Worm (Caenorhabditis elegans) whole organism, early embryonic: ENCODE results near the gene F44D12.8.

Experiments used
- B0310.2 ChIP-seq: sonication (generic microtip); optimal IDR thresholded peaks from 2 replicates; lab custom pipeline; 2016; ENCODE audit warnings: mild to moderate bottlenecking, missing genetic modification characterization, missing compliant biosample characterization
- F13C5.2 ChIP-seq: sonication (generic microtip); optimal IDR thresholded peaks from 2 replicates; lab custom pipeline; 2017; ENCODE audit warnings: mild to moderate bottlenecking, missing genetic modification characterization, inconsistent platforms, missing compliant biosample characterization
- aly-1 ChIP-seq: sonication (generic microtip); optimal IDR thresholded peaks from 2 replicates; lab custom pipeline; 2016; ENCODE audit warnings: missing genetic modification characterization, missing compliant biosample characterization
- ama-1 ChIP-seq: fragments of 150-350 bp; optimal IDR thresholded peaks from 2 replicates; lab custom pipeline; 2014
- ceh-13 ChIP-seq: fragments of 200-800 bp; sonication (Bioruptor generic); optimal IDR thresholded peaks from 2 replicates; lab custom pipeline; 2018; ENCODE audit warnings: mild to moderate bottlenecking, missing genetic modification characterization, missing compliant biosample characterization
- ceh-36 ChIP-seq: sonication (generic microtip); optimal IDR thresholded peaks from 2 replicates; lab custom pipeline; 2016; ENCODE audit warnings: missing genetic modification characterization, inconsistent platforms, missing compliant biosample characterization
- ets-7 ChIP-seq: sonication (generic microtip); optimal IDR thresholded peaks from 2 replicates; lab custom pipeline; 2016; ENCODE audit warnings: missing genotype, missing genetic modification characterization, missing compliant biosample characterization
- flt-1 ChIP-seq: fragments of 200-800 bp; sonication (Bioruptor generic); IDR thresholded peaks from 2 replicates; pipeline ENCODE4 v1.3.6; 2022; ENCODE audit warnings: missing genetic modification characterization, missing compliant biosample characterization
- hmbx-1 ChIP-seq: sonication (generic microtip); optimal IDR thresholded peaks from 2 replicates; lab custom pipeline; 2016; ENCODE audit warnings: mild to moderate bottlenecking, missing genetic modification characterization, missing compliant biosample characterization
- hmg-4 ChIP-seq: fragments of 200-800 bp; sonication (Bioruptor generic); optimal IDR thresholded peaks from 2 replicates; lab custom pipeline; 2018; ENCODE audit warnings: mild to moderate bottlenecking, missing genetic modification characterization, missing compliant biosample characterization
- hnd-1 ChIP-seq: sonication (generic microtip); optimal IDR thresholded peaks from 2 replicates; lab custom pipeline; 2016; ENCODE audit warnings: missing genetic modification characterization, missing compliant biosample characterization
- pes-1 ChIP-seq: fragments of 200-800 bp; sonication (Bioruptor generic); IDR thresholded peaks from 2 replicates; pipeline ENCODE4 v1.3.6; 2022; ENCODE audit warnings: missing genetic modification reagents, missing genetic modification characterization, missing compliant biosample characterization
- scrt-1 ChIP-seq: fragments of 200-800 bp; sonication (Bioruptor generic); IDR thresholded peaks from 2 replicates; pipeline ENCODE4 v1.3.6; 2022; ENCODE audit warnings: missing genetic modification characterization, missing compliant biosample characterization
- sea-1 ChIP-seq: fragments of 200-800 bp; sonication (Bioruptor generic); conservative IDR thresholded peaks from 2 replicates; pipeline ENCODE4 v1.3.6; 2022; ENCODE audit warnings: missing genetic modification characterization, missing compliant biosample characterization
- tbx-11 ChIP-seq: fragments of 200-800 bp; sonication (Bioruptor generic); IDR thresholded peaks from 2 replicates; pipeline ENCODE4 v1.3.6; 2022; ENCODE audit warnings: missing genetic modification characterization, missing compliant biosample characterization
- tbx-37 ChIP-seq: fragments of 200-800 bp; sonication (Bioruptor generic); conservative IDR thresholded peaks from 2 replicates; pipeline ENCODE4 v1.3.6; 2022; ENCODE audit warnings: missing genetic modification reagents, missing genetic modification characterization, missing compliant biosample characterization
- tra-4 ChIP-seq: sonication (generic microtip); optimal IDR thresholded peaks from 2 replicates; lab custom pipeline; 2017; ENCODE audit warnings: missing genetic modification characterization, missing compliant biosample characterization

F44D12.8 gene

DNA sequence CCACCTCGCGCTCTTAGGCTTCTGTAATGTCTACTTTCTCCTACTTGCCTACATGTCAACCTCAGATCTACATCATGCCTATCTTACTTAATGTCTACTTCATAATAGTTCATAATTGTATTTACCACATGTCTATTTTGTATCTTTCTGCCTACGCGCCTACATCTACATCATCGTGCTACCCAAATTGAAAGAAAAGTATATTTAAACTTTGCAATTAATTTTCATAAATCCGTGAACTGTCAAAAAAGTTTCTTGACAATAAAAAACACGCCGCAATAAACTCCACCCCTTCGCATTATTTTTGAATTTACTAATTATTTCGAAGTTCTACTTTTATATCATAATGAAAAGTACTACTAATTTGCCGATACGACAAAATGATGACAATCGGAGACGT is at the start of gene F44D12.8:
Gene F44D12.8 (plus strand): TSS at position 301 of the 400 bp plus-strand sequence.
- TF ChIP-seq hmg-4 (GFP tag; lab: Kevin White, UChicago) = no peak
- no peak for TF ChIP-seq ama-1
- no peak for TF ChIP-seq tbx-11 (GFP tag; lab: Robert Waterston, UW)
- no peak for TF ChIP-seq tbx-37 (GFP tag; lab: Robert Waterston, UW)
- TF ChIP-seq ceh-36 (tag; lab: Kevin White, UChicago) = no peak

DNA sequence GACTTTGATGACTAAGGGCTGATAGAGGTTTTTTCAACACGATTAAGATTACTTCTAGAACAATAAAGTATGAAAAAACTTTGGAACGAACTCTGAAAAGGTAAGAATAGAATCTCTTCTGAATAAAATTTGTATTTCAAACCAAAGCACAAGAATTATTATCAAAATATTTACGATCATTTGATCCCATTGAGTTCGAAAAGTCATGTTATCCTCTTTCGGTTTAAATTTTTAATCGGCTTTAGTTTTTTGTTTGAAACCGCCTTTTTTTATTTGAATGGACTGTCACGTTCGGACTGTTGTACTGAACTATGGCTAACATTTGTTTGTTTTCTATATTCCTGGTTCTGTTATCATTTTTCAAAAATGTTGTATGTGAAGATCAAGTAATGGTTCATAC is 48.7 kb upstream of the F44D12.8 start, which contains the start of gene C47E12.9:
Gene C47E12.9 (plus strand): TSS at position 301 of the 400 bp plus-strand sequence.
- TF ChIP-seq hnd-1 (tag; lab: Kevin White, UChicago) (no peak), tra-4 (tag; lab: Kevin White, UChicago) (no peak), ceh-13 (GFP tag; lab: Kevin White, UChicago) (no peak), ets-7 (tag; lab: Kevin White, UChicago) (no peak), hmbx-1 (tag; lab: Kevin White, UChicago) (no peak), tbx-37 (GFP tag; lab: Robert Waterston, UW) (no peak), sea-1 (GFP tag; lab: Robert Waterston, UW) (no peak), scrt-1 (no peak), ama-1 (no peak), hmg-4 (GFP tag; lab: Kevin White, UChicago) (no peak), B0310.2 (no peak), ceh-36 (tag; lab: Kevin White, UChicago) (no peak), flt-1 (GFP tag; lab: Robert Waterston, UW) (no peak), aly-1 (tag; lab: Kevin White, UChicago) (no peak), tbx-11 (GFP tag; lab: Robert Waterston, UW) (no peak), F13C5.2 (tag; lab: Kevin White, UChicago) (no peak), pes-1 (GFP tag; lab: Robert Waterston, UW) (no peak)

DNA sequence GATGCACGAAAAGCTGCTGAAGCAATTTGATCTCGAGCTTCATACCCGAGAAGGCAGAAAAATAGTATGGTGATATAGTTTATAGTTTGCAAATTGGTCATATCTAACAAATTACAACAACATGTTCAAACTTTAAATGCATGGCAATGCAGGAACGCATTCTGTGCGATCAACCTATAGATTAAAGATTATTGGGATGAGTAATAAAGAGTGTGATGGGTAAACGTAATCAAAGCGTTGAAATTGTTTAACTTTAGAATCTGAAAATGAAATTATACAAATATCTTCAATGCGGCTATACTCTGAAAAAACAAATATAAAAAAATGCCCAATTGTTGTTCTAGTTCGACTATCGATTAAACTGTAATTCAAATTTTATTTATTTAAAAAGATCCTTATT is 46.8 kb upstream of the F44D12.8 start, which contains the start of gene C47E12.14:
Gene C47E12.14 (minus strand): TSS at position 101 of the 400 bp plus-strand sequence.
- no peak for TF ChIP-seq scrt-1
- TF ChIP-seq hmg-4 (GFP tag; lab: Kevin White, UChicago) = no peak
- TF ChIP-seq ceh-36 (tag; lab: Kevin White, UChicago) = no peak
- TF ChIP-seq sea-1 (GFP tag; lab: Robert Waterston, UW) = no peak
- TF ChIP-seq hmbx-1 (tag; lab: Kevin White, UChicago) = no peak
- no peak for TF ChIP-seq ets-7 (tag; lab: Kevin White, UChicago)
- no peak for TF ChIP-seq B0310.2

DNA sequence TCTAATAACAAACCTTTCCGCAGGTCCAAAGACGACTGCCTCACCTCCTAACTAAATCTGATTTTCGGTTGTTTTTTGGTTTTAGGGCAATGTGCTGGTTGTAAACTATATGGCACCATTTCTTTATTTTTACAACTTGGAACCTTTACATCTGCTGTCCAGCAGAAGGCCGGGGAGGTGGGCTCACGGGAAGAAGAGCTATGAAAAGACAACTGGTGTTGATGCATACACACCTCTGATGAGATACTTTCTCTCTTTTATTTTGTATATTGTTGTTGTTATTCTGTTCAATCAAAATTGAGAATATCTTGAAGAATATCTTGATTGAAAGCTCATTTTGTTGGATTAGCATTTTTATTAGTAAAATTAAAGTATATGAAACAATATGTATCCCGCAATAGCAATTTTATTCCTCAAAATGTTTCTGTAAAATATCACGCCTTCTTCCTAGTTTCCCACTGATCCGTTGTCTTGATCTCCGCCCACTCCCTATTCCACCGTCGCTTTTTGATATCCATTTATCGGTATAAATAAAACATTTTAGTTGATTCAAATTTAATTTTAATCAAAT is 45.4 kb upstream of the F44D12.8 start, which contains the start of gene dhp-2:
Gene dhp-2 (plus strand): TSS at position 521 of the 571 bp plus-strand sequence.
- TF ChIP-seq ama-1 = no peak
- TF ChIP-seq scrt-1 = no peak
- no peak for TF ChIP-seq sea-1 (GFP tag; lab: Robert Waterston, UW)
- no peak for TF ChIP-seq tra-4 (tag; lab: Kevin White, UChicago)
- TF ChIP-seq pes-1 (GFP tag; lab: Robert Waterston, UW) = no peak

DNA sequence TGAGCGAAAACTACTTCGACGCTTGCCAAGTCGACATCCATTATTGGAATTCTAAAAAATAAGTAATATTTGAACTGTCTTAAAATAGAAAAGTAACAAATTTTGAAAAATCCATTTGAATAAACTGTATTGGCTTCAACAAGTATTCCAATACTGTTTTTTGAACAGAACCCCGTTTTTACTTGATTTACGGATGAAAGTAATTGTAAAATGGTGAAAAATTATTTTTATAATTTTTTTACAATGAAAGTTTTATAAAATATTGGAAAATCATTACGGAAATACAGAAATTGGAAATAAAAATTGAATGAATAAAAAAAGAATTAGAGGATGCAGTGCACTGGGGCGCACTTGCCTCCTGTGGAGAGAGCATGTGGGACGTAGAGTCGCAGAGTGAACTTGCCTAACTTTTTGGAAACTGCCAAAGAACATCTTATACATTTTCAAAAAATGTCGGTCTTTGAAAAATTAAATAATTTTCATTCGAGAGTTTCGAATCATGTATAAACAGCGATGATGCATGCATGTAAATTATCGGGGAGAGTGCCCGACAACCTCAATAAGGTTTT is 40.8 kb upstream of the F44D12.8 start, which contains the start of gene rrp-1:
Gene rrp-1 (minus strand): TSS at position 51 of the 569 bp plus-strand sequence.
- no peak for TF ChIP-seq ama-1
- no peak for TF ChIP-seq aly-1 (tag; lab: Kevin White, UChicago)
- TF ChIP-seq ceh-36 (tag; lab: Kevin White, UChicago) = no peak
- TF ChIP-seq hmg-4 (GFP tag; lab: Kevin White, UChicago) = no peak
- TF ChIP-seq sea-1 (GFP tag; lab: Robert Waterston, UW) = no peak

DNA sequence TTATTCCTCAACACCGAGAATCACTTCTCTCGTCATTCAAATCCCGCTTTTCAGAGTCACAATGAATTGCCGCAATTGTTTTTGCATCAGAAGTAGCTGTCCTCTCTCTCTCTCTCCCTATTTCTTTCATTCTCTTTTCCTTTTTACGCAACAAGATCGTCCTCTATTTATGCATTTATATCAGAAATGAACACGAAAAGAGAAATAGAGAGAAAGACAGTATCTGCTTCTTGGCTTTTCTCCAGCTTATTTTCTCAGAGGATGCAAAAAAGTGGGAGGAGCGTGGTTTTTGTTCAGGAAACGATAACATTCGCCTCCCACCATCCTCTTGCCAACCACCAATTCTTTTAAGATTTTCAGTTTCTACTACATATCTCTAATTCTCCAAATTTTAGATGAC is 40.2 kb upstream of the F44D12.8 start, which contains the start of gene mam-2:
Gene mam-2 (plus strand): TSS at position 301 of the 400 bp plus-strand sequence.
- TF ChIP-seq tbx-37 (GFP tag; lab: Robert Waterston, UW) = no peak
- no peak for TF ChIP-seq aly-1 (tag; lab: Kevin White, UChicago)
- TF ChIP-seq ceh-13 (GFP tag; lab: Kevin White, UChicago) = no peak
- TF ChIP-seq scrt-1 = no peak
- TF ChIP-seq flt-1 (GFP tag; lab: Robert Waterston, UW) = no peak
- TF ChIP-seq tra-4 (tag; lab: Kevin White, UChicago) = no peak
- no peak for TF ChIP-seq ama-1
- TF ChIP-seq tbx-11 (GFP tag; lab: Robert Waterston, UW) = no peak
- no peak for TF ChIP-seq ets-7 (tag; lab: Kevin White, UChicago)
- no peak for TF ChIP-seq hmg-4 (GFP tag; lab: Kevin White, UChicago)
- TF ChIP-seq sea-1 (GFP tag; lab: Robert Waterston, UW) = no peak
- TF ChIP-seq pes-1 (GFP tag; lab: Robert Waterston, UW) = no peak
- no peak for TF ChIP-seq ceh-36 (tag; lab: Kevin White, UChicago)
- no peak for TF ChIP-seq hnd-1 (tag; lab: Kevin White, UChicago)
- TF ChIP-seq hmbx-1 (tag; lab: Kevin White, UChicago) = no peak
- no peak for TF ChIP-seq B0310.2
- no peak for TF ChIP-seq F13C5.2 (tag; lab: Kevin White, UChicago)

DNA sequence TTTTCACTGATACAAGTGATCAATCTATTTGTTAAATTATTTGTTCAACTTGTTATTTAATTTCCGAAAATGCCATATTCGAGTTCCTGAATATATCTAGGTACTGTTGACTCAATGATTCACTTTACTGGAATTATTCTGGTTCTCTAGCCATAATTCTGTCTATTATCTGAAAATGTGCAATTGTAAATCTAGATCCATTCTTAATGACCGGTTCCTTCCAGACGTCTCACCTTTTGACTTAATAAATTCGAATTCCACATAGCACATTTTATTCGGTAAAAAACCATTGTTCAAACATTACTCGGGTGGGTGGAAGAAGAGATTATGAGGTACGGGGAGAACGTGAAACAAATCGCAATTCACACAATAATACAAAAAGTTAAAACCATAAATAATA is 33.7 kb upstream of the F44D12.8 start:
- TF ChIP-seq ceh-36 (tag; lab: Kevin White, UChicago) (no peak), F13C5.2 (tag; lab: Kevin White, UChicago) (no peak), sea-1 (GFP tag; lab: Robert Waterston, UW) (no peak), tbx-37 (GFP tag; lab: Robert Waterston, UW) (no peak), tra-4 (tag; lab: Kevin White, UChicago) (no peak), aly-1 (tag; lab: Kevin White, UChicago) (no peak), ama-1 (no peak), scrt-1 (no peak), tbx-11 (GFP tag; lab: Robert Waterston, UW) (no peak), pes-1 (GFP tag; lab: Robert Waterston, UW) (no peak), hmg-4 (GFP tag; lab: Kevin White, UChicago) (no peak), flt-1 (GFP tag; lab: Robert Waterston, UW) (no peak), ceh-13 (GFP tag; lab: Kevin White, UChicago) (no peak)
